Worm (Caenorhabditis elegans): ENCODE measurements around the gene cox-15.

DNA sequence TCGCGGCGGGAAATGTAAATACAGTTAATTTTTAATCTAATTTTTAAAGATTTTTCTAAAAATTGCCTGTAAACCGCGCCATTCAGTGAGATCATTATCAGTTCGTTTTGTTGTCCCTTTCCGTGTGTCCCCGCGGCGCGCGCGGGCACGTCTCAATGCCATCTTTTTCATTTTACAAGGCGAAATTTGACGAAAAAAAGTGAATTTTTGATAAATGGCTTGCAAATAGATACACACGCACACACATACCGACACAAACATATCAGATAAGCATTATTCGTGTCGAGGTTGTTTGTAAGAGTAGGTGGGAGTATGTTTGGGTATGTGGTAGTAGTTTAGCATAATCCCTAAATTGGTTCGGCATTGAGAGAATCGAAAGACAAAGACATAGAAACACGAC, 29.0 kb downstream of the cox-15 start:
- TF ChIP-seq lin-13 (GFP tag; optimal IDR thresholded peaks at IDR 0.05) (no peak), rnt-1 (tag; optimal IDR thresholded peaks at IDR 0.05) (no peak), nhr-77 (tag; optimal IDR thresholded peaks at IDR 0.05) (no peak), ztf-11 (tag; optimal IDR thresholded peaks at IDR 0.05) (no peak), C34B4.2 (tag; optimal IDR thresholded peaks at IDR 0.05) (no peak), aha-1 (tag; optimal IDR thresholded peaks at IDR 0.05) (no peak), zip-4 (GFP tag; optimal IDR thresholded peaks at IDR 0.05) (no peak), egl-27 (tag; optimal IDR thresholded peaks at IDR 0.05) (no peak), zag-1 (tag; optimal IDR thresholded peaks at IDR 0.05) (no peak), mep-1 (tag; optimal IDR thresholded peaks at IDR 0.05) (peak; percentile 9), sptf-1 (tag; optimal IDR thresholded peaks at IDR 0.05) (no peak)

All from whole organism, L1 larva.